Fruit fly (Drosophila melanogaster) whole organism, pupa: ENCODE measurements around the gene CG17660.

Experiments
- CG12605 ChIP-seq: fragments of 200-800 bp; sonication (Bioruptor generic); IDR thresholded peaks from 2 replicates; pipeline ENCODE4 v1.3.6; 2022; ENCODE audit warnings: missing biosample characterization, missing genetic modification characterization
- CG17806 ChIP-seq: fragments of 200-800 bp; sonication (Bioruptor generic); optimal IDR thresholded peaks from 2 replicates; lab custom pipeline; 2018; ENCODE audit warnings: missing biosample characterization, mild to moderate bottlenecking, missing genetic modification characterization, moderate library complexity
- CG32121 ChIP-seq: fragments of 200-800 bp; sonication (Bioruptor generic); IDR thresholded peaks from 2 replicates; pipeline ENCODE4 v1.3.6; 2022; ENCODE audit warnings: missing biosample characterization, missing genetic modification characterization
- CG34367 ChIP-seq: fragments of 200-800 bp; sonication (Bioruptor generic); optimal IDR thresholded peaks from 2 replicates; lab custom pipeline; 2018; ENCODE audit warnings: missing biosample characterization, mild to moderate bottlenecking, missing genetic modification characterization
- CG8159 ChIP-seq: fragments of 200-800 bp; sonication (Bioruptor generic); optimal IDR thresholded peaks from 3 replicates; lab custom pipeline; 2018; ENCODE audit warnings: missing biosample characterization, mild to moderate bottlenecking, missing genetic modification characterization, moderate library complexity
- CG8301 ChIP-seq: fragments of 200-800 bp; sonication (Bioruptor generic); optimal IDR thresholded peaks from 2 replicates; lab custom pipeline; 2018; ENCODE audit warnings: missing biosample characterization, mild to moderate bottlenecking, missing genetic modification characterization

DNA sequence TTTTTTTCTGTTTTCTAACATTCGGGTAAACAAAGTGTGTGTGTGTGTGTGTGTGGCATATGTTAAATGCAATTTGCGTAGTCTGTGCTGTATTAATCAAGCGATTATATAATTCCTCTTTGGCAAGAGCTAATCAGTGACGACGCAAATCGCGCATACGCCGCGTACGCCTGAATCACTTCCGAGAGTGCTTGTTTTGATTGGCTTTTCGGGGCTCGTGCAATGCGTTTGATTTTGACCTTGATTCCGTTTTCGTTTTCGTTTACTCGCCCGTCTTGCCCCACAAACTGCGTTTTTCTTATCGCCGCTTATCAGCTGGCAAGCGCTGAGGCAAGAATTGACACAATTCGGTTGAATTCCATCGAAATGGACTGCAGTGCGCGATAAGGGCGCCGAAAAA is 17.4 kb downstream of the CG17660 start:
- no peak for TF ChIP-seq CG32121 (GFP tag; lab: Robert Waterston, UW)
- TF ChIP-seq CG17806 (tag; lab: Kevin White, UChicago): no peak
- TF ChIP-seq CG12605 (GFP tag; lab: Robert Waterston, UW): no peak
- no peak for TF ChIP-seq CG8301 (tag; lab: Kevin White, UChicago)
- no peak for TF ChIP-seq CG34367 (tag; lab: Kevin White, UChicago)
- no peak for TF ChIP-seq CG8159 (tag; lab: Kevin White, UChicago)
